Worm (Caenorhabditis elegans): ENCODE data around the gene Y54F10BM.23.

Y54F10BM.23 gene

ce11 chrIII:2304867-2305266 lies 25.5 kb upstream of the Y54F10BM.23 start, which contains the start of gene Y54F10BM.9:
TSS of gene Y54F10BM.9 (minus strand) at chrIII:2304927.
- TF ChIP-seq tra-4 (tag; optimal IDR thresholded peaks at IDR 0.05) (no peak), aly-1 (tag; optimal IDR thresholded peaks at IDR 0.05) (peak; percentile 54), hmg-4 (GFP tag; optimal IDR thresholded peaks at IDR 0.05) (peak; percentile 69)

- TF ChIP-seq hmbx-1 (tag; optimal IDR thresholded peaks at IDR 0.05), result no peak
Observed at ce11 chrIII:2304149-2304548, 24.8 kb upstream of the Y54F10BM.23 start.

ce11 chrIII:2294736-2295135 lies 15.4 kb upstream of the Y54F10BM.23 start:
- TF ChIP-seq hmg-4 (GFP tag; optimal IDR thresholded peaks at IDR 0.05), result no peak
- TF ChIP-seq ceh-13 (GFP tag; optimal IDR thresholded peaks at IDR 0.05), result no peak
- TF ChIP-seq tbx-37 (GFP tag; conservative IDR thresholded peaks at IDR 0.05), result no peak
- TF ChIP-seq tra-4 (tag; optimal IDR thresholded peaks at IDR 0.05), result no peak
- TF ChIP-seq aly-1 (tag; optimal IDR thresholded peaks at IDR 0.05), result no peak
- TF ChIP-seq flt-1 (GFP tag; IDR thresholded peaks at IDR 0.05), result no peak
- TF ChIP-seq pes-1 (GFP tag; IDR thresholded peaks at IDR 0.05), result no peak
- no peak for TF ChIP-seq hnd-1 (tag; optimal IDR thresholded peaks at IDR 0.05)
- no peak for TF ChIP-seq hmbx-1 (tag; optimal IDR thresholded peaks at IDR 0.05)
- TF ChIP-seq scrt-1 (GFP tag; IDR thresholded peaks at IDR 0.05), result no peak
- TF ChIP-seq sea-1 (GFP tag; conservative IDR thresholded peaks at IDR 0.05), result no peak
- TF ChIP-seq ceh-36 (tag; optimal IDR thresholded peaks at IDR 0.05), result no peak
- TF ChIP-seq ama-1 (optimal IDR thresholded peaks at IDR 0.05), result no peak
- TF ChIP-seq B0310.2 (tag; optimal IDR thresholded peaks at IDR 0.05), result no peak
- TF ChIP-seq ets-7 (tag; optimal IDR thresholded peaks at IDR 0.05), result no peak
- TF ChIP-seq tbx-11 (GFP tag; IDR thresholded peaks at IDR 0.05), result no peak
- no peak for TF ChIP-seq F13C5.2 (tag; optimal IDR thresholded peaks at IDR 0.05)

- TF ChIP-seq tbx-11 (GFP tag; IDR thresholded peaks at IDR 0.05) (no peak), sea-1 (GFP tag; conservative IDR thresholded peaks at IDR 0.05) (no peak), tra-4 (tag; optimal IDR thresholded peaks at IDR 0.05) (no peak), F13C5.2 (tag; optimal IDR thresholded peaks at IDR 0.05) (no peak), B0310.2 (tag; optimal IDR thresholded peaks at IDR 0.05) (no peak), ceh-13 (GFP tag; optimal IDR thresholded peaks at IDR 0.05) (no peak), tbx-37 (GFP tag; conservative IDR thresholded peaks at IDR 0.05) (no peak), hmg-4 (GFP tag; optimal IDR thresholded peaks at IDR 0.05) (no peak), scrt-1 (GFP tag; IDR thresholded peaks at IDR 0.05) (no peak), pes-1 (GFP tag; IDR thresholded peaks at IDR 0.05) (no peak), flt-1 (GFP tag; IDR thresholded peaks at IDR 0.05) (no peak), ceh-36 (tag; optimal IDR thresholded peaks at IDR 0.05) (no peak), ama-1 (optimal IDR thresholded peaks at IDR 0.05) (no peak), ets-7 (tag; optimal IDR thresholded peaks at IDR 0.05) (no peak), hmbx-1 (tag; optimal IDR thresholded peaks at IDR 0.05) (no peak), hnd-1 (tag; optimal IDR thresholded peaks at IDR 0.05) (no peak), aly-1 (tag; optimal IDR thresholded peaks at IDR 0.05) (no peak)
Observed at ce11 chrIII:2291139-2291538, 11.8 kb upstream of the Y54F10BM.23 start, which contains the start of gene fbxa-219. TSS of gene fbxa-219 (plus strand) at chrIII:2291415.

- TF ChIP-seq hnd-1 (tag; optimal IDR thresholded peaks at IDR 0.05), result no peak
- TF ChIP-seq F13C5.2 (tag; optimal IDR thresholded peaks at IDR 0.05), result no peak
- no peak for TF ChIP-seq ets-7 (tag; optimal IDR thresholded peaks at IDR 0.05)
- no peak for TF ChIP-seq tbx-11 (GFP tag; IDR thresholded peaks at IDR 0.05)
- TF ChIP-seq hmbx-1 (tag; optimal IDR thresholded peaks at IDR 0.05), result no peak
- TF ChIP-seq ama-1 (optimal IDR thresholded peaks at IDR 0.05), result no peak
Observed at ce11 chrIII:2288261-2288660, 8.9 kb upstream of the Y54F10BM.23 start.

- TF ChIP-seq pes-1 (GFP tag; IDR thresholded peaks at IDR 0.05) (no peak), ama-1 (optimal IDR thresholded peaks at IDR 0.05) (no peak), B0310.2 (tag; optimal IDR thresholded peaks at IDR 0.05) (no peak)
Observed at ce11 chrIII:2283341-2283847, 4.0 kb upstream of the Y54F10BM.23 start.

- no peak for TF ChIP-seq tra-4 (tag; optimal IDR thresholded peaks at IDR 0.05)
- TF ChIP-seq ceh-36 (tag; optimal IDR thresholded peaks at IDR 0.05), result no peak
- no peak for TF ChIP-seq aly-1 (tag; optimal IDR thresholded peaks at IDR 0.05)
- no peak for TF ChIP-seq flt-1 (GFP tag; IDR thresholded peaks at IDR 0.05)
- TF ChIP-seq tbx-37 (GFP tag; conservative IDR thresholded peaks at IDR 0.05), result no peak
Observed at ce11 chrIII:2281975-2282957, 2.9 kb upstream of the Y54F10BM.23 start, which contains the start of gene Y54F10BM.3. TSS of gene Y54F10BM.3 (plus strand) at chrIII:2282025.

- TF ChIP-seq ceh-13 (GFP tag; optimal IDR thresholded peaks at IDR 0.05) (no peak), F13C5.2 (tag; optimal IDR thresholded peaks at IDR 0.05) (no peak), sea-1 (GFP tag; conservative IDR thresholded peaks at IDR 0.05) (no peak), aly-1 (tag; optimal IDR thresholded peaks at IDR 0.05) (no peak), pes-1 (GFP tag; IDR thresholded peaks at IDR 0.05) (no peak), flt-1 (GFP tag; IDR thresholded peaks at IDR 0.05) (no peak), scrt-1 (GFP tag; IDR thresholded peaks at IDR 0.05) (no peak), hmg-4 (GFP tag; optimal IDR thresholded peaks at IDR 0.05) (no peak), tbx-11 (GFP tag; IDR thresholded peaks at IDR 0.05) (no peak), B0310.2 (tag; optimal IDR thresholded peaks at IDR 0.05) (no peak), hnd-1 (tag; optimal IDR thresholded peaks at IDR 0.05) (no peak), ceh-36 (tag; optimal IDR thresholded peaks at IDR 0.05) (no peak), tbx-37 (GFP tag; conservative IDR thresholded peaks at IDR 0.05) (no peak), hmbx-1 (tag; optimal IDR thresholded peaks at IDR 0.05) (no peak), tra-4 (tag; optimal IDR thresholded peaks at IDR 0.05) (no peak), ets-7 (tag; optimal IDR thresholded peaks at IDR 0.05) (no peak), ama-1 (optimal IDR thresholded peaks at IDR 0.05) (no peak)
Observed at ce11 chrIII:2280569-2280968, 1.2 kb upstream of the Y54F10BM.23 start, which contains the start of gene Y54F10BM.22. TSS of gene Y54F10BM.22 (plus strand) at chrIII:2280899.

All from whole organism, early embryonic.